Fruit fly (Drosophila melanogaster) whole organism, embryonic: Measurements from ENCODE around the gene Dpm2.

Experiments used
- CG10431 ChIP-seq: fragments of 200-800 bp; sonication (Bioruptor generic); optimal IDR thresholded peaks from 3 replicates; lab custom pipeline; 2018; ENCODE audit warnings: missing biosample characterization, mild to moderate bottlenecking, missing genetic modification characterization
- CG10565 ChIP-seq: fragments of 200-800 bp; sonication (Bioruptor generic); optimal IDR thresholded peaks from 3 replicates; lab custom pipeline; 2016; ENCODE audit warnings: missing biosample characterization, mild to moderate bottlenecking, missing genetic modification characterization
- CG11560 ChIP-seq: fragments of 200-800 bp; sonication (Bioruptor generic); IDR thresholded peaks from 3 replicates; pipeline ENCODE4 v1.3.6; 2022; ENCODE audit warnings: missing biosample characterization, missing genetic modification characterization
- CG12219 ChIP-seq: fragments of 200-800 bp; sonication (Bioruptor generic); optimal IDR thresholded peaks from 3 replicates; lab custom pipeline; 2018; ENCODE audit warnings: missing biosample characterization, mild to moderate bottlenecking, missing genetic modification characterization
- CG13296 ChIP-seq: fragments of 200-800 bp; sonication (Bioruptor generic); optimal IDR thresholded peaks from 3 replicates; lab custom pipeline; 2018; ENCODE audit warnings: missing biosample characterization, mild to moderate bottlenecking, missing genetic modification characterization
- CG13894 ChIP-seq: fragments of 200-800 bp; sonication (Bioruptor generic); optimal IDR thresholded peaks from 3 replicates; lab custom pipeline; 2018; ENCODE audit warnings: missing biosample characterization, mild to moderate bottlenecking, missing genetic modification characterization, moderate library complexity
- CG14014 ChIP-seq: fragments of 200-800 bp; sonication (Bioruptor generic); IDR thresholded peaks from 2 replicates; pipeline ENCODE4 v1.3.6; 2022; ENCODE audit warnings: missing biosample characterization, missing genetic modification characterization
- CG1602 ChIP-seq: fragments of 200-800 bp; sonication (Bioruptor generic); optimal IDR thresholded peaks from 3 replicates; lab custom pipeline; 2016; ENCODE audit warnings: missing biosample characterization, missing genetic modification characterization
- CG16863 ChIP-seq: fragments of 200-800 bp; sonication (Bioruptor generic); optimal IDR thresholded peaks from 3 replicates; lab custom pipeline; 2016; ENCODE audit warnings: missing biosample characterization, missing genetic modification characterization
- CG2120 ChIP-seq: fragments of 200-800 bp; sonication (Bioruptor generic); optimal IDR thresholded peaks from 3 replicates; lab custom pipeline; 2016; ENCODE audit warnings: missing biosample characterization, missing genetic modification characterization
- CG2678 ChIP-seq: fragments of 200-800 bp; sonication (Bioruptor generic); optimal IDR thresholded peaks from 3 replicates; lab custom pipeline; 2019; ENCODE audit warnings: missing biosample characterization, mild to moderate bottlenecking, missing genetic modification characterization, moderate library complexity
- CG30403 ChIP-seq: fragments of 200-800 bp; sonication (Bioruptor generic); optimal IDR thresholded peaks from 3 replicates; lab custom pipeline; 2016; ENCODE audit warnings: missing biosample characterization, missing genetic modification characterization
- CG3847 ChIP-seq: fragments of 200-800 bp; sonication (Bioruptor generic); IDR thresholded peaks from 2 replicates; pipeline ENCODE4 v1.3.6; 2022; ENCODE audit warnings: missing biosample characterization, missing genetic modification characterization
- CG3995 ChIP-seq: fragments of 200-800 bp; sonication (Bioruptor generic); optimal IDR thresholded peaks from 3 replicates; lab custom pipeline; 2016; ENCODE audit warnings: missing biosample characterization, missing genetic modification characterization
- CG8089 ChIP-seq: fragments of 200-800 bp; sonication (Bioruptor generic); optimal IDR thresholded peaks from 3 replicates; lab custom pipeline; 2016; ENCODE audit warnings: missing biosample characterization, missing genetic modification characterization
- CG8944 ChIP-seq: fragments of 200-800 bp; sonication (Bioruptor generic); optimal IDR thresholded peaks from 3 replicates; lab custom pipeline; 2016; ENCODE audit warnings: missing biosample characterization, missing genetic modification characterization
- CG9932 ChIP-seq: fragments of 200-800 bp; sonication (Bioruptor generic); IDR thresholded peaks from 2 replicates; pipeline ENCODE4 v1.3.6; 2022; ENCODE audit warnings: missing biosample characterization, missing genetic modification characterization
- Camta ChIP-seq: fragments of 200-800 bp; sonication (Bioruptor generic); optimal IDR thresholded peaks from 2 replicates; lab custom pipeline; 2016; ENCODE audit warnings: missing biosample characterization, missing genetic modification characterization
- Deaf1 ChIP-seq: fragments of 200-800 bp; optimal IDR thresholded peaks from 3 replicates; lab custom pipeline; 2019; ENCODE audit warnings: missing biosample characterization, mild to moderate bottlenecking, missing genetic modification characterization, moderate library complexity
- Dip2 ChIP-seq: fragments of 200-800 bp; sonication (Bioruptor generic); IDR thresholded peaks from 2 replicates; pipeline ENCODE4 v1.3.6; 2022; ENCODE audit warnings: missing biosample characterization, missing genetic modification characterization
- Ets97D ChIP-seq: fragments of 200-800 bp; sonication (Bioruptor generic); optimal IDR thresholded peaks from 3 replicates; lab custom pipeline; 2016; ENCODE audit warnings: missing biosample characterization, missing genetic modification characterization
- HLHmδ ChIP-seq: fragments of 200-800 bp; sonication (Bioruptor generic); optimal IDR thresholded peaks from 2 replicates; lab custom pipeline; 2018; ENCODE audit warnings: missing biosample characterization, mild to moderate bottlenecking, missing genetic modification characterization, moderate library complexity
- Mad ChIP-seq: fragments of 200-800 bp; sonication (Bioruptor generic); optimal IDR thresholded peaks from 2 replicates; lab custom pipeline; 2016; ENCODE audit warnings: missing biosample characterization, missing genetic modification characterization
- Optix ChIP-seq: fragments of 200-800 bp; sonication (Bioruptor generic); IDR thresholded peaks from 3 replicates; pipeline ENCODE4 v1.3.6; 2022; ENCODE audit warnings: missing biosample characterization, missing genetic modification characterization
- Poxn ChIP-seq: fragments of 200-800 bp; sonication (Bioruptor generic); IDR thresholded peaks from 2 replicates; pipeline ENCODE4 v1.3.6; 2022; ENCODE audit warnings: missing biosample characterization, missing genetic modification characterization
- Scr ChIP-seq: fragments of 200-800 bp; sonication (Bioruptor generic); IDR thresholded peaks from 2 replicates; pipeline ENCODE4 v1.3.6; 2022; ENCODE audit warnings: missing biosample characterization, missing genetic modification characterization; ENCODE audit not compliant: partially characterized antibody
- Side ChIP-seq: fragments of 200-800 bp; sonication (Bioruptor generic); optimal IDR thresholded peaks from 2 replicates; lab custom pipeline; 2016; ENCODE audit warnings: missing biosample characterization, missing genetic modification characterization
- ac ChIP-seq: fragments of 200-800 bp; sonication (Bioruptor generic); optimal IDR thresholded peaks from 3 replicates; lab custom pipeline; 2017; ENCODE audit warnings: missing biosample characterization, mild to moderate bottlenecking, missing genetic modification characterization
- al ChIP-seq: fragments of 200-800 bp; sonication (Bioruptor generic); IDR thresholded peaks from 2 replicates; pipeline ENCODE4 v1.3.6; 2022; ENCODE audit warnings: missing biosample characterization, missing genetic modification characterization
- amos ChIP-seq: fragments of 200-800 bp; sonication (Bioruptor generic); IDR thresholded peaks from 2 replicates; pipeline ENCODE4 v1.3.6; 2022; ENCODE audit warnings: missing biosample characterization, missing genetic modification characterization; ENCODE audit not compliant: partially characterized antibody
- ap ChIP-seq: fragments of 200-800 bp; sonication (Bioruptor generic); IDR thresholded peaks from 2 replicates; pipeline ENCODE4 v1.3.6; 2022; ENCODE audit warnings: missing biosample characterization, missing genetic modification characterization
- ase ChIP-seq: fragments of 200-800 bp; sonication (Bioruptor generic); IDR thresholded peaks from 3 replicates; pipeline ENCODE4 v1.3.6; 2022; ENCODE audit warnings: missing biosample characterization, missing genetic modification characterization
- cas ChIP-seq: fragments of 200-800 bp; sonication (Bioruptor generic); IDR thresholded peaks from 2 replicates; pipeline ENCODE4 v1.3.6; 2022; ENCODE audit warnings: missing biosample characterization, missing genetic modification characterization
- crp ChIP-seq, 2 experiments: fragments of 200-800 bp; sonication (Bioruptor generic); optimal IDR thresholded peaks; 2 replicates in 1 of 2; 3 replicates in 1 of 2; lab custom pipeline; 2017; ENCODE audit warnings: missing biosample characterization in 2 of 2, missing genetic modification characterization in 2 of 2, mild to moderate bottlenecking in 1 of 2, moderate library complexity in 1 of 2
- exex ChIP-seq: fragments of 200-800 bp; sonication (Bioruptor generic); optimal IDR thresholded peaks from 4 replicates; lab custom pipeline; 2018; ENCODE audit warnings: missing biosample characterization, mild to moderate bottlenecking, missing genetic modification characterization, moderate library complexity
- ftz-f1 ChIP-seq: fragments of 200-800 bp; sonication (Bioruptor generic); optimal IDR thresholded peaks from 2 replicates; lab custom pipeline; 2016; ENCODE audit warnings: missing biosample characterization, missing genetic modification characterization
- grn ChIP-seq: fragments of 200-800 bp; sonication (Bioruptor generic); optimal IDR thresholded peaks from 3 replicates; lab custom pipeline; 2017; ENCODE audit warnings: missing biosample characterization, missing genetic modification characterization
- gsb ChIP-seq: fragments of 200-800 bp; sonication (Bioruptor generic); IDR thresholded peaks from 2 replicates; pipeline ENCODE4 v1.3.6; 2022; ENCODE audit warnings: missing biosample characterization, missing genetic modification characterization
- jing ChIP-seq: fragments of 200-800 bp; sonication (Bioruptor generic); optimal IDR thresholded peaks from 2 replicates; lab custom pipeline; 2018; ENCODE audit warnings: missing biosample characterization, mild to moderate bottlenecking, missing genetic modification characterization
- lbe ChIP-seq: fragments of 200-800 bp; sonication (Bioruptor generic); optimal IDR thresholded peaks from 2 replicates; lab custom pipeline; 2016; ENCODE audit warnings: missing biosample characterization, mild to moderate bottlenecking, missing genetic modification characterization
- nerfin-2 ChIP-seq: fragments of 200-800 bp; sonication (Bioruptor generic); IDR thresholded peaks from 2 replicates; pipeline ENCODE4 v1.3.6; 2022; ENCODE audit warnings: missing biosample characterization, missing genetic modification characterization; ENCODE audit not compliant: partially characterized antibody
- pfk ChIP-seq: fragments of 200-800 bp; sonication (Bioruptor generic); optimal IDR thresholded peaks from 2 replicates; lab custom pipeline; 2018; ENCODE audit warnings: missing biosample characterization, mild to moderate bottlenecking, missing genetic modification characterization, moderate library complexity
- phol ChIP-seq: fragments of 200-800 bp; sonication (Bioruptor generic); optimal IDR thresholded peaks from 3 replicates; lab custom pipeline; 2018; ENCODE audit warnings: missing biosample characterization, mild to moderate bottlenecking, missing genetic modification characterization, moderate library complexity
- psq ChIP-seq: fragments of 200-800 bp; sonication (Bioruptor generic); optimal IDR thresholded peaks from 2 replicates; lab custom pipeline; 2017; ENCODE audit warnings: missing biosample characterization, missing genetic modification characterization
- pzg ChIP-seq: fragments of 200-800 bp; sonication (Bioruptor generic); optimal IDR thresholded peaks from 3 replicates; lab custom pipeline; 2018; ENCODE audit warnings: missing biosample characterization, mild to moderate bottlenecking, missing genetic modification characterization, moderate library complexity
- seq ChIP-seq: fragments of 200-800 bp; sonication (Bioruptor generic); IDR thresholded peaks from 2 replicates; pipeline ENCODE4 v1.3.6; 2022; ENCODE audit warnings: missing biosample characterization, missing genetic modification characterization
- shn ChIP-seq: fragments of 200-800 bp; sonication (Bioruptor generic); optimal IDR thresholded peaks from 3 replicates; lab custom pipeline; 2016; ENCODE audit warnings: missing biosample characterization, missing genetic modification characterization
- so ChIP-seq: fragments of 200-800 bp; sonication (Bioruptor generic); IDR thresholded peaks from 3 replicates; pipeline ENCODE4 v1.3.6; 2022; ENCODE audit warnings: missing biosample characterization, missing genetic modification characterization
- tx ChIP-seq: fragments of 200-800 bp; sonication (Bioruptor generic); optimal IDR thresholded peaks from 2 replicates; lab custom pipeline; 2016; ENCODE audit warnings: missing biosample characterization, missing genetic modification characterization
- zf30C ChIP-seq: fragments of 200-800 bp; sonication (Bioruptor generic); optimal IDR thresholded peaks from 3 replicates; lab custom pipeline; 2018; ENCODE audit warnings: missing biosample characterization, mild to moderate bottlenecking, missing genetic modification characterization
- zfh1 ChIP-seq: fragments of 200-800 bp; sonication (Bioruptor generic); IDR thresholded peaks from 3 replicates; pipeline ENCODE4 v1.3.6; 2022; ENCODE audit warnings: missing biosample characterization, missing genetic modification characterization

Dpm2 gene

DNA sequence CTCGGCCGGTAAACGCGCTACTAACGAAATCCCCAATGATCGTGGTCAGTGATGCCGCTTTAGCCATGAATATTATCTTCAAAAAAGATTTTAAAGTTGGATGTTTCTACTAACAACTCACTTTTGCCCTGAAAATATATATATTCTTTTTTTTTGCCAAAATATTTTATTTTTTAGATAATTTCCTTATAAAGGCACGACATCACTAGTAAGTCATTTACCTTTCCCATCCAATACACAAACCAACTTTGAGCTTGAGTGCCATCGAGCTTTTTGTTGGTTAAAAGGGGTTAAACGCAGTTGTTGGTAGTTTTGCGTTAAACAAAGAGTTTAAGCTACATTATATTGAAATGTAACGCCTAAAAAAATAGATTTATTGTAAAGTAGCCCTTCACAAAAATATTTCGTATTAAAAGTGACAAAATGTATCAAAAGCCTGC is 16.2 kb upstream of the Dpm2 start, which contains the start of gene CG14968 (continued):
- TF ChIP-seq CG16863 (peak; percentile 63), zfh1 (GFP tag; lab: Robert Waterston, UW) (peak; percentile 98), phol (tag; lab: Kevin White, UChicago) (peak; percentile 93), CG13296 (GFP tag; lab: Kevin White, UChicago) (peak; percentile 93), cas (GFP tag; lab: Robert Waterston, UW) (peak; percentile 90), pfk (GFP tag; lab: Kevin White, UChicago) (no peak), CG30403 (GFP tag; lab: Kevin White, UChicago) (peak; percentile 93), CG14014 (GFP tag; lab: Robert Waterston, UW) (peak; percentile 97), seq (GFP tag; lab: Robert Waterston, UW) (peak; percentile 96), Side (GFP tag; lab: Kevin White, UChicago) (peak; percentile 63), CG12219 (GFP tag; lab: Kevin White, UChicago) (peak; percentile 77), ase (peak; percentile 96), CG10431 (GFP tag; lab: Kevin White, UChicago) (peak; percentile 54), Deaf1 (tag; lab: Kevin White, UChicago) (peak; percentile 74), CG8089 (peak; percentile 65), CG11560 (tag; lab: Robert Waterston, UW) (peak; percentile 76), CG8944 (peak; percentile 34), gsb (GFP tag; lab: Robert Waterston, UW) (peak; percentile 92), so (GFP tag; lab: Robert Waterston, UW) (peak; percentile 97), Ets97D (GFP tag; lab: Kevin White, UChicago) (peak; percentile 29), shn (GFP tag; lab: Kevin White, UChicago) (peak; percentile 48), Mad (GFP tag; lab: Kevin White, UChicago) (peak; percentile 79), zf30C (GFP tag; lab: Kevin White, UChicago) (no peak), amos (GFP tag; lab: Robert Waterston, UW) (no peak), Camta (GFP tag; lab: Kevin White, UChicago) (peak; percentile 85), pzg (GFP tag; lab: Kevin White, UChicago) (no peak), Dip2 (GFP tag; lab: Robert Waterston, UW) (no peak), CG10565 (GFP tag; lab: Kevin White, UChicago) (peak; percentile 62), crp (GFP tag; optimal IDR thresholded peaks at IDR 0.05; lab: Kevin White, UChicago) (peak in 1 of 2 experiments; percentile 51), CG1602 (GFP tag; lab: Kevin White, UChicago) (peak; percentile 91), lbe (GFP tag; lab: Kevin White, UChicago) (peak; percentile 96), jing (GFP tag; lab: Kevin White, UChicago) (peak; percentile 36), psq (GFP tag; lab: Kevin White, UChicago) (peak; percentile 76), grn (peak; percentile 51), CG13894 (tag; lab: Kevin White, UChicago) (peak; percentile 94), nerfin-2 (GFP tag; lab: Robert Waterston, UW) (no peak), CG3847 (GFP tag; lab: Robert Waterston, UW) (peak; percentile 98), tx (GFP tag; lab: Kevin White, UChicago) (peak; percentile 48), ac (GFP tag; lab: Kevin White, UChicago) (peak; percentile 8), ftz-f1 (peak; percentile 48), Optix (GFP tag; lab: Robert Waterston, UW) (peak; percentile 85), CG9932 (peak; percentile 98), CG2678 (tag; lab: Kevin White, UChicago) (peak; percentile 97), Poxn (GFP tag; lab: Robert Waterston, UW) (peak; percentile 81), HLHmδ (GFP tag; lab: Kevin White, UChicago) (no peak), Scr (GFP tag; lab: Robert Waterston, UW) (no peak), ap (GFP tag; lab: Robert Waterston, UW) (peak; percentile 95), CG3995 (peak; percentile 52), exex (tag; lab: Kevin White, UChicago) (peak; percentile 73), al (peak; percentile 94), CG2120 (GFP tag; lab: Kevin White, UChicago) (peak; percentile 96)
